Fruit fly (Drosophila melanogaster): Measurements from ENCODE around the gene otu.

DNA sequence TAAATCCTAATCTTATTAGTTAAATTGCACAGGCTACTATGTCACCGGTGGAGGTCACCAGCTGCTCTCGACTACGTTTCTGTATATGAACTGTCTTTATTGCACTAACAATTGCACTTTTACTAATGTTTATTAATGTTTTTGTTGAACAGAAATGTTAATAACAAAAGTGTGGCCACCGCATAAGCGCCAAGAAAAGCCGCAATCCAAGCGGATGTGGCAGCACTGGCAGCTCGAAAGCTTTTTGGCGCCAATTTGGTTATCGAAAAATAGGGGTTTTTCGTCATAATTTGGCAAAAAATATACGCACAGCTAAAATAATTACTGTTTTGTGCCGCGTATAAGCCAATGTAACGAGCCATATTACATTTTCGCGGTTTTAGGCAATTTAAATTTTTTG is 47.2 kb downstream of the otu start, which contains the start of gene CG12123:
- TF ChIP-seq psq (optimal IDR thresholded peaks at IDR 0.05) (no peak), usp (GFP tag; optimal IDR thresholded peaks at IDR 0.05) (no peak), EcR (GFP tag; optimal IDR thresholded peaks at IDR 0.05) (no peak), CG8478 (optimal IDR thresholded peaks at IDR 0.05) (no peak)
